Fruit fly (Drosophila melanogaster): ENCODE measurements around the gene Ssdp.

Gene Ssdp

dm6 chr3R:18188702-18189125 is 10.7 kb downstream of the Ssdp start, which contains the start of the genes CG12321 and MED17 (continued):
- TF ChIP-seq CG17385 (GFP tag; optimal IDR thresholded peaks at IDR 0.05) = peak; percentile 85
- peak; percentile 48 for TF ChIP-seq CTCF (GFP tag; optimal IDR thresholded peaks at IDR 0.05)
- peak; percentile 18 for TF ChIP-seq repo (GFP tag; optimal IDR thresholded peaks at IDR 0.05)
- TF ChIP-seq oc (tag; optimal IDR thresholded peaks at IDR 0.05) = peak; percentile 82
- TF ChIP-seq sima (GFP tag; optimal IDR thresholded peaks at IDR 0.05) = no peak
- TF ChIP-seq Dip3 (GFP tag; optimal IDR thresholded peaks at IDR 0.05) = peak; percentile 77
- peak; percentile 56 for TF ChIP-seq CG7786 (GFP tag; optimal IDR thresholded peaks at IDR 0.05)
- TF ChIP-seq ranshi (GFP tag; IDR thresholded peaks at IDR 0.05) = peak; percentile 88
- TF ChIP-seq Kr (GFP tag; optimal IDR thresholded peaks at IDR 0.05) = no peak
- peak; percentile 72 for TF ChIP-seq CG32767 (GFP tag; IDR thresholded peaks at IDR 0.05)
- no peak for TF ChIP-seq cg (GFP tag; optimal IDR thresholded peaks at IDR 0.05)
- no peak for TF ChIP-seq Vsx1 (GFP tag; optimal IDR thresholded peaks at IDR 0.05)
- no peak for TF ChIP-seq pan (optimal IDR thresholded peaks at IDR 0.05)
- TF ChIP-seq pan (GFP tag; optimal IDR thresholded peaks at IDR 0.05 in 1 of 2, IDR thresholded peaks at IDR 0.05 in 1 of 2) = peak in 1 of 2 experiments; percentile 88
- TF ChIP-seq B-H2 (GFP tag; optimal IDR thresholded peaks at IDR 0.05) = peak; percentile 88
- TF ChIP-seq Fer3 (tag; optimal IDR thresholded peaks at IDR 0.05) = peak; percentile 85
- TF ChIP-seq dmrt99B (tag; optimal IDR thresholded peaks at IDR 0.05) = peak; percentile 77
- peak; percentile 43 for TF ChIP-seq CG17912 (GFP tag; optimal IDR thresholded peaks at IDR 0.05)
- TF ChIP-seq CG18262 (tag; optimal IDR thresholded peaks at IDR 0.05) = peak; percentile 90
- TF ChIP-seq ssp (GFP tag; IDR thresholded peaks at IDR 0.05) = peak; percentile 87
- no peak for TF ChIP-seq Stat92E (GFP tag; optimal IDR thresholded peaks at IDR 0.05)
- no peak for TF ChIP-seq fd64A (GFP tag; optimal IDR thresholded peaks at IDR 0.05)
- peak; percentile 87 for TF ChIP-seq CG13424 (tag; optimal IDR thresholded peaks at IDR 0.05)
- peak; percentile 73 for TF ChIP-seq CG10959 (GFP tag; IDR thresholded peaks at IDR 0.05)
- TF ChIP-seq twi (tag; optimal IDR thresholded peaks at IDR 0.05) = peak; percentile 79
- TF ChIP-seq fd3F (GFP tag; optimal IDR thresholded peaks at IDR 0.05) = peak; percentile 85
- no peak for TF ChIP-seq yki (optimal IDR thresholded peaks at IDR 0.05)
- TF ChIP-seq CG5245 (GFP tag; optimal IDR thresholded peaks at IDR 0.05) = peak; percentile 74
- peak; percentile 84 for TF ChIP-seq CG17359 (tag; optimal IDR thresholded peaks at IDR 0.05)
- TF ChIP-seq Deaf1 (tag; optimal IDR thresholded peaks at IDR 0.05) = no peak
- peak; percentile 53 for TF ChIP-seq pnt (GFP tag; optimal IDR thresholded peaks at IDR 0.05)
- TF ChIP-seq NC2β (GFP tag; optimal IDR thresholded peaks at IDR 0.05) = no peak
- peak; percentile 78 for TF ChIP-seq ttk (GFP tag; IDR thresholded peaks at IDR 0.05)
- peak; percentile 77 for TF ChIP-seq ap (GFP tag; IDR thresholded peaks at IDR 0.05)
- TF ChIP-seq CG9876 (GFP tag; optimal IDR thresholded peaks at IDR 0.05) = no peak
- TF ChIP-seq CG32532 (GFP tag; IDR thresholded peaks at IDR 0.05) = peak; percentile 91
- peak; percentile 91 for TF ChIP-seq Hmr (GFP tag; optimal IDR thresholded peaks at IDR 0.05)
- TF ChIP-seq ash1 (GFP tag; optimal IDR thresholded peaks at IDR 0.05) = peak; percentile 16
- TF ChIP-seq Lpt (GFP tag; optimal IDR thresholded peaks at IDR 0.05) = no peak
- no peak for TF ChIP-seq HmgD (GFP tag; optimal IDR thresholded peaks at IDR 0.05)
- TF ChIP-seq Spps (tag; optimal IDR thresholded peaks at IDR 0.05) = peak; percentile 57
- TF ChIP-seq lola (GFP tag; optimal IDR thresholded peaks at IDR 0.05) = peak in 1 of 3 experiments; percentile 85
- peak; percentile 57 for TF ChIP-seq CG2202 (tag; optimal IDR thresholded peaks at IDR 0.05)
- peak; percentile 90 for TF ChIP-seq CG8924 (tag; optimal IDR thresholded peaks at IDR 0.05)
- peak; percentile 54; the same call in 1 of the 2 replicates for TF ChIP-seq CG11696 (GFP tag; IDR thresholded peaks at IDR 0.05)
- peak; percentile 96 for TF ChIP-seq CG17361 (GFP tag; IDR thresholded peaks at IDR 0.05)
- peak; percentile 42 for TF ChIP-seq CG6813 (GFP tag; optimal IDR thresholded peaks at IDR 0.05)
- no peak for TF ChIP-seq cad (GFP tag; optimal IDR thresholded peaks at IDR 0.05)
- peak; percentile 92 for TF ChIP-seq CG16815 (GFP tag; optimal IDR thresholded peaks at IDR 0.05)

Measured in whole organism, embryonic.